Worm (Caenorhabditis elegans): ENCODE data around the gene C09B9.7.

DNA sequence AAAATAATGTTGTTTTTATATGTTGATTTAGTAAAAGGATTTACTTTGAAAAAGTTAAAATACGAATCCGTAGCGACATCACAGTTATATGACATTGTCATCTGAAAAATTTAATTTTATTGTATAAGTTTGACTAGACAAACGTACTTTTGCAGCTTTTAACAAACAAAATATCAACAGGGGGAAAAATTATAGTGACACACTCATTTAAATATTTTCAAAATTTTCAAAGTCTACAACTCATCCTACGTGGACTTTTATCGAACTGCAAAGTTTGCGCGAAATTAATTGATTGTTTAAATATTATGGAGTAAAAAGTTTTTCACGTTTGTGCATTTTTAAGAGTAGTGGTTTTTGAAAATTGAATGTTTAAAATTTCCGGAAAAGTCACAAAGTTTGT lies 35.2 kb downstream of the C09B9.7 start, which contains the start of gene C09B9.85:
- TF ChIP-seq snpc-4 (tag; optimal IDR thresholded peaks at IDR 0.05) (no peak), fos-1 (tag; optimal IDR thresholded peaks at IDR 0.05) (no peak), nhr-77 (tag; optimal IDR thresholded peaks at IDR 0.05) (no peak), elt-3 (tag; optimal IDR thresholded peaks at IDR 0.05) (no peak), nhr-6 (tag; optimal IDR thresholded peaks at IDR 0.05) (no peak), aly-2 (tag; optimal IDR thresholded peaks at IDR 0.05) (no peak), unc-39 (tag; optimal IDR thresholded peaks at IDR 0.05) (no peak), ama-1 (optimal IDR thresholded peaks at IDR 0.05) (no peak), peb-1 (tag; optimal IDR thresholded peaks at IDR 0.05) (no peak), ztf-11 (tag; optimal IDR thresholded peaks at IDR 0.05) (no peak), lsy-2 (tag; optimal IDR thresholded peaks at IDR 0.05) (no peak), nhr-12 (tag; optimal IDR thresholded peaks at IDR 0.05) (no peak), unc-62 (GFP tag; optimal IDR thresholded peaks at IDR 0.05) (no peak)

Measured in whole organism, L2 larva.